Worm (Caenorhabditis elegans): Measurements from ENCODE around the gene Y22F5A.11.

The Y22F5A.11 gene

DNA sequence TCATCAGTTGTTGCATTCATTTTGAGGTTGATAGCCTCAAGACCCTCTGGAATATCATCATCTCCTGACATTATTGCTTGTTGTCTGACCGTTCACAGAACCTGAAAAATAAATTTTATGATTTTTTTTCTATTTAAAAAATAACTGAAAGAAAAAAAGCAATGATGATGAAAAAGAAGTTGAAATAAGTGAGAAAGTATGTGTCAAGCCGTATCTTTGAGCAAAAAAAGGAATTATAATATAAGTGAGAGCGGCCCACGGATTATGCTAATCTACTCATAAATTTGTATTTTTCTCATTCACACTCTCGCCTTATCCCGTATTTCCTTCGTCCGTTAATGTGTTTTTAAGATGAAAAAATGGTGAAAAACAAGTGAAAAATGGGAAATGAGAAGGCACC, 5.2 kb downstream of the Y22F5A.11 start, which contains the start of gene ric-4:
TSS of gene ric-4 (minus strand) at position 101 of the 400 bp plus-strand sequence.
- TF ChIP-seq nhr-23 (tag; optimal IDR thresholded peaks at IDR 0.05) (no peak), unc-39 (tag; optimal IDR thresholded peaks at IDR 0.05) (no peak), hmg-11 (tag; optimal IDR thresholded peaks at IDR 0.05) (no peak), nfya-1 (tag; optimal IDR thresholded peaks at IDR 0.05; ENCODE audit: insufficient read depth) (no peak), mml-1 (tag; optimal IDR thresholded peaks at IDR 0.05) (no peak), ceh-82 (tag; optimal IDR thresholded peaks at IDR 0.05) (no peak), fos-1 (tag; optimal IDR thresholded peaks at IDR 0.05) (no peak), eor-1 (tag; optimal IDR thresholded peaks at IDR 0.05) (no peak), snpc-4 (tag; optimal IDR thresholded peaks at IDR 0.05) (no peak), nhr-28 (tag; optimal IDR thresholded peaks at IDR 0.05) (no peak), nhr-77 (tag; optimal IDR thresholded peaks at IDR 0.05) (no peak), pha-4 (tag; optimal IDR thresholded peaks at IDR 0.05) (no peak)

DNA sequence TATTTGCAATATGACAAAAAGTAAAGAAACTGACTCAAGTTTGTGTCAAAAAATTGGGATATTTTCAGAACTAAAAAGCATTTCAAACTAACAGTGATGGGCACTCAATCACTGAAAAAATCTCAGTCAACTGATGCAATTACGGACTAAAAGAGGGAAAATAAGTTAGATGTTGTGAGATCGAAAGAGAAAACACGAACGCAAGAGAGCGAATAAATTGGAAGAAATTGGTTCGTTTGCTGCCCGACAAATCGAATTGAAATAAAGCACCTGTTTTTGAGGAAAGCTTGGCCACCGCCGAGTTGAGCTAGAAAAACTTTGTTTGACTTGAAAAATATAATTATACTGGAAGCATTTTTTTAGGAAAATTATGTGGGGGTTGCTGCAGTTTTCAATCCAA, 9.4 kb downstream of the Y22F5A.11 start:
- TF ChIP-seq elt-3 (tag; optimal IDR thresholded peaks at IDR 0.05) (no peak), jun-1 (tag; optimal IDR thresholded peaks at IDR 0.05) (no peak), nhr-28 (tag; optimal IDR thresholded peaks at IDR 0.05) (no peak), R02D3.7 (tag; optimal IDR thresholded peaks at IDR 0.05) (no peak), ztf-4 (tag; optimal IDR thresholded peaks at IDR 0.05) (no peak), hmg-11 (tag; optimal IDR thresholded peaks at IDR 0.05) (no peak), snpc-4 (tag; optimal IDR thresholded peaks at IDR 0.05) (no peak), tbx-2 (tag; optimal IDR thresholded peaks at IDR 0.05) (no peak), lsy-12 (tag; optimal IDR thresholded peaks at IDR 0.05) (no peak), ceh-28 (tag; optimal IDR thresholded peaks at IDR 0.05) (no peak), unc-39 (tag; optimal IDR thresholded peaks at IDR 0.05) (no peak), egl-5 (tag; optimal IDR thresholded peaks at IDR 0.05) (no peak), fos-1 (tag; optimal IDR thresholded peaks at IDR 0.05) (no peak), nhr-25 (tag; optimal IDR thresholded peaks at IDR 0.05) (no peak), mdl-1 (tag; optimal IDR thresholded peaks at IDR 0.05) (no peak), lin-39 (tag; optimal IDR thresholded peaks at IDR 0.05) (no peak), nhr-11 (tag; optimal IDR thresholded peaks at IDR 0.05) (no peak), ZK546.5 (tag; optimal IDR thresholded peaks at IDR 0.05) (no peak), ceh-82 (tag; optimal IDR thresholded peaks at IDR 0.05) (no peak), unc-62 (GFP tag; optimal IDR thresholded peaks at IDR 0.05) (no peak)

DNA sequence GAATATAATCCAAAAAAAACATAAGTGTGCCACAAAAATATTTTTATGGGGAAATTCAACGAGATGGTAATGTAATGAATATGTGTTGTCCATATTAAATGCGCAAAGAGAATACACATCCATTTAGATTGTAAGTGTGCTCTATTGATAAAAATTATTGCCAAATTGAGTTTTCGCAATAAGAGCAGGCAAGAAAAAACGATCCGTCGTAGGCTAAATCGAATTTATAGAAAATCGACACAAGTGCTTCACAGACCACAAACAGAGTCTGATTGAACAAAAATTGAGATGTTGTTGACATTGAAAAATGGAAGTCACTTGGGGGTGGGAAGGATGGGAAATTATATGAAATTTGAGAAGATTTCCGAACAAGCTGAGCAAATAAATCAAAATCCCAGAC, 10.4 kb downstream of the Y22F5A.11 start:
- TF ChIP-seq pha-4 (tag; optimal IDR thresholded peaks at IDR 0.05) (peak; percentile 58), ama-1 (optimal IDR thresholded peaks at IDR 0.05) (no peak)

DNA sequence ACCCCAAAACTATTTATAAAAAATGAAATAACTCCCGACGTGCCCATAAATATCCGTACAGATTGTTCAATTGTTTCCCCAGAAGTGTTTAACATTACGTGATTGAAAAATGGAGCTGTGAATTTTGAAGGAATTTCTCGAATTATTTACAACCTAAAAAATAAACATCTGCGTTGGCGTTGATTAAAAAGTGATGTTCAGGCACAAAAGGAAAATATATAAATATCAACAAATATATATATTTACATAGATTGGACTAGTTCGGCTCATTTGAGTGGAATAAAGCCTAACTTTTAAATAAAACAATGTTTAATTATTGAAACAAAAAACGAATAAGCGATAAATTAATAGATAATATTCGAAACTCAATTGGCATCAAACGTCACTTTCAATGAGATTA, 15.0 kb downstream of the Y22F5A.11 start, which contains the start of gene sri-18:
TSS of gene sri-18 (minus strand) at position 101 of the 400 bp plus-strand sequence.
- TF ChIP-seq nhr-28 (tag; optimal IDR thresholded peaks at IDR 0.05) (no peak), nhr-12 (tag; optimal IDR thresholded peaks at IDR 0.05) (no peak), ceh-16 (tag; optimal IDR thresholded peaks at IDR 0.05) (no peak), ama-1 (optimal IDR thresholded peaks at IDR 0.05) (no peak), nhr-237 (tag; optimal IDR thresholded peaks at IDR 0.05) (no peak), lin-39 (tag; optimal IDR thresholded peaks at IDR 0.05) (no peak), nhr-23 (tag; optimal IDR thresholded peaks at IDR 0.05) (no peak), mml-1 (tag; optimal IDR thresholded peaks at IDR 0.05) (no peak), ztf-11 (tag; optimal IDR thresholded peaks at IDR 0.05) (no peak), fos-1 (tag; optimal IDR thresholded peaks at IDR 0.05) (no peak)

DNA sequence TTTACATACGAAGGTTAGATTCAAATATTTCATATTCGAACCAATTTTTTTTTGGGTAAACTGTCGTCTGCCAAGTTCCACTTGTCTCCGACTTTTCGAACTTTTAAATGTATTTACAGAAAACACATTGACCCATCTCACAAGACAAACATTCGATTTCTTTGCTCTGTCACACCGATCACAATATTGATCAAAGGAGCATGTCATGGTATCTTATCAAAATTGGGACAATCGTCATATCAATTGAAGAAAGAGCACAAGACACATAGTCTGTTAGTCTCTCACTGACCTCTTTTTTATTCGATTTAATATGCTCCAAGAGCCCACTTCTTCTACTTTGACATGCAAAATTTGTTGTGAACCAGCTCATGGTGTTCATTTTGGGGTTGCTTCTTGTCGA, 19.4 kb downstream of the Y22F5A.11 start, which contains the start of gene nhr-232:
TSS of gene nhr-232 (plus strand) at position 121 of the 400 bp plus-strand sequence.
- TF ChIP-seq pqm-1 (tag; optimal IDR thresholded peaks at IDR 0.05) (peak; percentile 84), mml-1 (tag; optimal IDR thresholded peaks at IDR 0.05) (no peak), R02D3.7 (tag; optimal IDR thresholded peaks at IDR 0.05) (no peak), eor-1 (tag; optimal IDR thresholded peaks at IDR 0.05) (no peak), unc-62 (GFP tag; optimal IDR thresholded peaks at IDR 0.05) (no peak), pha-4 (tag; optimal IDR thresholded peaks at IDR 0.05) (peak; percentile 70), elt-2 (tag; optimal IDR thresholded peaks at IDR 0.05) (peak; percentile 81), skn-1 (tag; optimal IDR thresholded peaks at IDR 0.05) (no peak), nhr-11 (tag; optimal IDR thresholded peaks at IDR 0.05) (no peak), jun-1 (tag; optimal IDR thresholded peaks at IDR 0.05) (peak; percentile 27)

All from whole organism, L3 larva.